Worm (Caenorhabditis elegans) whole organism, L3 larva: ENCODE data around the gene unc-79.

Experiments used
- R02D3.7 ChIP-seq: fragments of 150-350 bp; optimal IDR thresholded peaks from 2 replicates; lab custom pipeline; 2014; ENCODE audit warnings: missing biosample characterization, missing genetic modification characterization
- ama-1 ChIP-seq: fragments of 150-350 bp; optimal IDR thresholded peaks from 2 replicates; lab custom pipeline; 2018
- ceh-16 ChIP-seq: sonication (generic microtip); optimal IDR thresholded peaks from 2 replicates; lab custom pipeline; 2017; ENCODE audit warnings: missing biosample characterization, missing genetic modification characterization
- ceh-28 ChIP-seq: fragments of 150-350 bp; optimal IDR thresholded peaks from 2 replicates; lab custom pipeline; 2014; ENCODE audit warnings: missing biosample characterization, missing genetic modification reagents, missing genetic modification characterization
- ceh-82 ChIP-seq: fragments of 150-350 bp; optimal IDR thresholded peaks from 2 replicates; lab custom pipeline; 2014; ENCODE audit warnings: missing biosample characterization, missing genetic modification characterization
- ceh-9 ChIP-seq: sonication (generic microtip); optimal IDR thresholded peaks from 2 replicates; lab custom pipeline; 2018; ENCODE audit warnings: missing biosample characterization, missing genetic modification characterization
- egl-5 ChIP-seq: fragments of 150-350 bp; optimal IDR thresholded peaks from 2 replicates; lab custom pipeline; 2017; ENCODE audit warnings: missing biosample characterization, missing genetic modification reagents, missing genetic modification characterization, inconsistent platforms
- elt-1 ChIP-seq: fragments of 150-350 bp; optimal IDR thresholded peaks from 2 replicates; lab custom pipeline; 2014; ENCODE audit warnings: missing biosample characterization, missing genetic modification characterization
- elt-2 ChIP-seq: sonication (generic microtip); optimal IDR thresholded peaks from 2 replicates; lab custom pipeline; 2016; ENCODE audit warnings: missing genetic modification reagents, mild to moderate bottlenecking, missing genetic modification characterization, missing compliant biosample characterization
- elt-3 ChIP-seq, 3 experiments: fragments of 150-350 bp in 1 of 3; sonication (generic microtip) in 2 of 3; optimal IDR thresholded peaks; 2 replicates in 2 of 3; 4 replicates in 1 of 3; lab custom pipeline; 2014 to 2017; ENCODE audit warnings: missing biosample characterization in 3 of 3, missing genetic modification characterization in 3 of 3
- eor-1 ChIP-seq, 2 experiments: fragments of 150-350 bp; optimal IDR thresholded peaks; 2 replicates each; lab custom pipeline; 2014 to 2018; ENCODE audit warnings: missing biosample characterization in 2 of 2, missing genetic modification characterization in 2 of 2
- fkh-10 ChIP-seq: sonication (generic microtip); optimal IDR thresholded peaks from 2 replicates; lab custom pipeline; 2017; ENCODE audit warnings: missing biosample characterization, missing genetic modification reagents, missing genetic modification characterization
- fos-1 ChIP-seq: fragments of 150-350 bp; optimal IDR thresholded peaks from 2 replicates; lab custom pipeline; 2014; ENCODE audit warnings: missing biosample characterization, missing genetic modification characterization
- hmg-11 ChIP-seq: sonication (generic microtip); optimal IDR thresholded peaks from 2 replicates; lab custom pipeline; 2016; ENCODE audit warnings: missing genetic modification characterization, missing compliant biosample characterization
- jun-1 ChIP-seq: fragments of 150-350 bp; optimal IDR thresholded peaks from 2 replicates; lab custom pipeline; 2014; ENCODE audit warnings: missing biosample characterization, missing genetic modification reagents, missing genetic modification characterization
- lin-15B ChIP-seq: fragments of 150-350 bp; optimal IDR thresholded peaks from 2 replicates; lab custom pipeline; 2014; ENCODE audit warnings: missing biosample characterization, missing genetic modification characterization
- lin-39 ChIP-seq: fragments of 150-350 bp; optimal IDR thresholded peaks from 2 replicates; lab custom pipeline; 2018; ENCODE audit warnings: missing biosample characterization, missing genetic modification reagents, missing genetic modification characterization
- lsy-12 ChIP-seq: sonication (generic microtip); optimal IDR thresholded peaks from 2 replicates; lab custom pipeline; 2016; ENCODE audit warnings: mild to moderate bottlenecking, missing genetic modification characterization, missing compliant biosample characterization
- mdl-1 ChIP-seq: fragments of 150-350 bp; optimal IDR thresholded peaks from 2 replicates; lab custom pipeline; 2014; ENCODE audit warnings: missing biosample characterization, missing genetic modification characterization
- mml-1 ChIP-seq: fragments of 150-350 bp; sonication (generic microtip); optimal IDR thresholded peaks from 3 replicates; lab custom pipeline; 2014; ENCODE audit warnings: missing biosample characterization, missing genetic modification characterization
- nfya-1 ChIP-seq: sonication (generic microtip); optimal IDR thresholded peaks from 2 replicates; lab custom pipeline; 2017; ENCODE audit warnings: missing genetic modification characterization, mild to moderate bottlenecking, missing compliant biosample characterization, antibody characterized with exemption, moderate library complexity; ENCODE audit not compliant: insufficient read depth
- nhr-11 ChIP-seq: fragments of 150-350 bp; optimal IDR thresholded peaks from 2 replicates; lab custom pipeline; 2014; ENCODE audit warnings: missing biosample characterization, missing genetic modification characterization
- nhr-12 ChIP-seq: fragments of 150-350 bp; optimal IDR thresholded peaks from 2 replicates; lab custom pipeline; 2014; ENCODE audit warnings: missing biosample characterization, missing genetic modification characterization
- nhr-23 ChIP-seq: fragments of 150-350 bp; optimal IDR thresholded peaks from 2 replicates; lab custom pipeline; 2014; ENCODE audit warnings: missing biosample characterization, missing genetic modification reagents, missing genetic modification characterization
- nhr-237 ChIP-seq: fragments of 150-350 bp; optimal IDR thresholded peaks from 2 replicates; lab custom pipeline; 2014; ENCODE audit warnings: missing biosample characterization, missing genetic modification characterization
- nhr-25 ChIP-seq: sonication (generic microtip); optimal IDR thresholded peaks from 2 replicates; lab custom pipeline; 2017; ENCODE audit warnings: missing biosample characterization, missing genetic modification characterization
- nhr-28 ChIP-seq: fragments of 150-350 bp; optimal IDR thresholded peaks from 2 replicates; lab custom pipeline; 2014; ENCODE audit warnings: missing biosample characterization, missing genetic modification characterization
- nhr-43 ChIP-seq: sonication (generic microtip); optimal IDR thresholded peaks from 2 replicates; lab custom pipeline; 2016; ENCODE audit warnings: mild to moderate bottlenecking, missing genetic modification characterization, missing compliant biosample characterization; ENCODE audit not compliant: poor library complexity, severe bottlenecking
- nhr-76 ChIP-seq: fragments of 150-350 bp; sonication (generic microtip); optimal IDR thresholded peaks from 5 replicates; lab custom pipeline; 2014; ENCODE audit warnings: missing biosample characterization, missing genetic modification characterization
- nhr-77 ChIP-seq: fragments of 150-350 bp; optimal IDR thresholded peaks from 2 replicates; lab custom pipeline; 2014; ENCODE audit warnings: missing biosample characterization, missing genetic modification characterization
- pha-4 ChIP-seq: fragments of 150-350 bp; optimal IDR thresholded peaks from 2 replicates; lab custom pipeline; 2014; ENCODE audit warnings: missing biosample characterization, missing genetic modification reagents, missing genetic modification characterization
- pqm-1 ChIP-seq: fragments of 150-350 bp; optimal IDR thresholded peaks from 2 replicates; lab custom pipeline; 2017; ENCODE audit warnings: missing biosample characterization, missing genetic modification characterization, inconsistent platforms
- sea-2 ChIP-seq: fragments of 150-350 bp; sonication (generic microtip); optimal IDR thresholded peaks from 4 replicates; lab custom pipeline; 2014; ENCODE audit warnings: missing biosample characterization, missing genetic modification reagents, missing genetic modification characterization
- skn-1 ChIP-seq: fragments of 150-350 bp; optimal IDR thresholded peaks from 2 replicates; lab custom pipeline; 2014; ENCODE audit warnings: missing biosample characterization, missing genetic modification characterization
- snpc-4 ChIP-seq: fragments of 150-350 bp; optimal IDR thresholded peaks from 2 replicates; lab custom pipeline; 2014; ENCODE audit warnings: missing biosample characterization, missing genetic modification characterization
- unc-39 ChIP-seq: sonication (generic microtip); optimal IDR thresholded peaks from 4 replicates; lab custom pipeline; 2017; ENCODE audit warnings: missing biosample characterization, missing genetic modification characterization
- zag-1 ChIP-seq: fragments of 150-350 bp; optimal IDR thresholded peaks from 2 replicates; lab custom pipeline; 2014; ENCODE audit warnings: missing biosample characterization, missing genetic modification characterization
- ztf-4 ChIP-seq: fragments of 150-350 bp; optimal IDR thresholded peaks from 2 replicates; lab custom pipeline; 2014; ENCODE audit warnings: missing biosample characterization, missing genetic modification characterization

The unc-79 gene

ce11 chrIII:4039775-4040174 lies 26.7 kb upstream of the unc-79 start:
- TF ChIP-seq jun-1 (tag; lab: Kevin White, UChicago), result peak; percentile 21
- no peak for TF ChIP-seq ama-1 (lab: Kevin White, UChicago)
- no peak for TF ChIP-seq nhr-25 (tag; lab: Kevin White, UChicago)
- no peak for TF ChIP-seq fos-1 (tag; lab: Kevin White, UChicago)
- no peak for TF ChIP-seq elt-1
- peak; percentile 66 for TF ChIP-seq pha-4 (tag; lab: Kevin White, UChicago)
- TF ChIP-seq elt-2 (tag; lab: Kevin White, UChicago), result peak; percentile 87
- TF ChIP-seq pqm-1, result peak; percentile 64
- no peak for TF ChIP-seq mdl-1
- no peak for TF ChIP-seq mml-1 (tag; lab: Kevin White, UChicago)

ce11 chrIII:4049150-4049549 lies 17.3 kb upstream of the unc-79 start:
- TF ChIP-seq ama-1 (lab: Kevin White, UChicago), result no peak
- TF ChIP-seq ceh-9 (tag; lab: Kevin White, UChicago), result no peak
- no peak for TF ChIP-seq hmg-11

ce11 chrIII:4057894-4058293 lies 8.5 kb upstream of the unc-79 start, which contains the start of gene rcq-5:
TSS of gene rcq-5 (minus strand) at chrIII:4057976.
- no peak for TF ChIP-seq sea-2
- peak; percentile 50 for TF ChIP-seq lin-15B (tag; lab: Kevin White, UChicago)
- peak; percentile 36 for TF ChIP-seq nfya-1 (tag; lab: Kevin White, UChicago)
- peak; percentile 65 for TF ChIP-seq pha-4 (tag; lab: Kevin White, UChicago)

- no peak for TF ChIP-seq nhr-23 (tag; lab: Kevin White, UChicago)
- TF ChIP-seq fos-1 (tag; lab: Kevin White, UChicago), result no peak
- TF ChIP-seq nhr-43 (tag; lab: Kevin White, UChicago), result no peak
- TF ChIP-seq elt-2 (tag; lab: Kevin White, UChicago), result no peak
- TF ChIP-seq lin-39 (tag; lab: Kevin White, UChicago), result no peak
- TF ChIP-seq lsy-12 (tag; lab: Kevin White, UChicago), result no peak
- TF ChIP-seq ceh-16 (tag; lab: Kevin White, UChicago), result no peak
- no peak for TF ChIP-seq nhr-76
- TF ChIP-seq nhr-11 (tag; lab: Kevin White, UChicago), result no peak
- no peak for TF ChIP-seq unc-39 (tag; lab: Kevin White, UChicago)
- TF ChIP-seq nhr-77 (tag; lab: Kevin White, UChicago), result no peak
- no peak for TF ChIP-seq nhr-12 (tag; lab: Kevin White, UChicago)
- TF ChIP-seq nhr-237 (tag; lab: Kevin White, UChicago), result no peak
- no peak for TF ChIP-seq pha-4 (tag; lab: Kevin White, UChicago)
- no peak for TF ChIP-seq nhr-28 (tag; lab: Kevin White, UChicago)
- no peak for TF ChIP-seq lin-15B (tag; lab: Kevin White, UChicago)
- no peak for TF ChIP-seq skn-1 (tag; lab: Kevin White, UChicago)
- TF ChIP-seq snpc-4 (tag; lab: Kevin White, UChicago), result no peak
- TF ChIP-seq egl-5 (tag; lab: Kevin White, UChicago), result no peak
- no peak for TF ChIP-seq R02D3.7 (tag; lab: Kevin White, UChicago)
Observed at ce11 chrIII:4058643-4059042, 7.8 kb upstream of the unc-79 start, which contains the start of gene his-69. TSS of gene his-69 (minus strand) at chrIII:4058743.

- TF ChIP-seq eor-1 (tag; optimal IDR thresholded peaks at IDR 0.05; lab: Kevin White, UChicago), result no peak
- no peak for TF ChIP-seq nhr-12 (tag; lab: Kevin White, UChicago)
- no peak for TF ChIP-seq ceh-9 (tag; lab: Kevin White, UChicago)
- no peak for TF ChIP-seq zag-1 (tag; lab: Kevin White, UChicago)
- TF ChIP-seq lin-15B (tag; lab: Kevin White, UChicago), result no peak
- TF ChIP-seq nhr-76, result no peak
- TF ChIP-seq nhr-28 (tag; lab: Kevin White, UChicago), result no peak
- TF ChIP-seq lin-39 (tag; lab: Kevin White, UChicago), result no peak
- no peak for TF ChIP-seq nhr-25 (tag; lab: Kevin White, UChicago)
- TF ChIP-seq fkh-10 (GFP tag; lab: Kevin White, UChicago), result no peak
- no peak for TF ChIP-seq elt-3 (tag; optimal IDR thresholded peaks at IDR 0.05; lab: Kevin White, UChicago)
- no peak for TF ChIP-seq pha-4 (tag; lab: Kevin White, UChicago)
- no peak for TF ChIP-seq ceh-28 (tag; lab: Kevin White, UChicago)
- no peak for TF ChIP-seq sea-2
- no peak for TF ChIP-seq ztf-4 (tag; lab: Kevin White, UChicago)
- no peak for TF ChIP-seq ceh-16 (tag; lab: Kevin White, UChicago)
- TF ChIP-seq nhr-23 (tag; lab: Kevin White, UChicago), result no peak
- TF ChIP-seq pqm-1, result no peak
- no peak for TF ChIP-seq ceh-82 (tag; lab: Kevin White, UChicago)
Observed at ce11 chrIII:4060019-4060418, 6.4 kb upstream of the unc-79 start, which contains the start of gene his-70. TSS of gene his-70 (minus strand) at chrIII:4060119.
